Worm (Caenorhabditis elegans) whole organism, mixed stage, embryonic: ENCODE measurements around the gene T27E9.2.

Experiments
- M03D4.4 ChIP-seq: sonication (generic microtip); optimal IDR thresholded peaks from 2 replicates; lab custom pipeline; 2017; ENCODE audit warnings: mild to moderate bottlenecking, missing genetic modification characterization, missing compliant biosample characterization
- bed-3 ChIP-seq: fragments of 200-800 bp; sonication (Bioruptor generic); optimal IDR thresholded peaks from 3 replicates; lab custom pipeline; 2018; ENCODE audit warnings: mild to moderate bottlenecking, missing genetic modification characterization, moderate library complexity, missing compliant biosample characterization
- blmp-1 ChIP-seq: fragments of 150-350 bp; optimal IDR thresholded peaks from 2 replicates; lab custom pipeline; 2014; ENCODE audit warnings: missing biosample characterization, missing genetic modification characterization
- ceh-39 ChIP-seq: fragments of 150-350 bp; optimal IDR thresholded peaks from 2 replicates; lab custom pipeline; 2014; ENCODE audit warnings: missing biosample characterization, missing genetic modification characterization
- ceh-43 ChIP-seq: fragments of 200-800 bp; sonication (Bioruptor generic); optimal IDR thresholded peaks from 2 replicates; lab custom pipeline; 2018; ENCODE audit warnings: mild to moderate bottlenecking, missing genetic modification characterization, moderate library complexity, missing compliant biosample characterization
- ceh-83 ChIP-seq: fragments of 200-800 bp; sonication (Bioruptor generic); optimal IDR thresholded peaks from 2 replicates; lab custom pipeline; 2018; ENCODE audit warnings: mild to moderate bottlenecking, missing genetic modification characterization, missing compliant biosample characterization
- ces-1 ChIP-seq: fragments of 150-350 bp; optimal IDR thresholded peaks from 2 replicates; lab custom pipeline; 2014; ENCODE audit warnings: missing biosample characterization, missing genetic modification reagents, missing genetic modification characterization
- cnd-1 ChIP-seq: fragments of 200-800 bp; sonication (Bioruptor generic); optimal IDR thresholded peaks from 2 replicates; lab custom pipeline; 2018; ENCODE audit warnings: mild to moderate bottlenecking, missing genetic modification characterization, missing compliant biosample characterization
- drap-1 ChIP-seq: fragments of 200-800 bp; sonication (Bioruptor generic); optimal IDR thresholded peaks from 3 replicates; lab custom pipeline; 2018; ENCODE audit warnings: mild to moderate bottlenecking, missing genetic modification characterization, missing compliant biosample characterization
- elt-1 ChIP-seq: sonication (generic microtip); optimal IDR thresholded peaks from 2 replicates; lab custom pipeline; 2017; ENCODE audit warnings: missing genetic modification characterization, mild to moderate bottlenecking, missing compliant biosample characterization, antibody characterized with exemption, moderate library complexity, borderline replicate concordance; ENCODE audit not compliant: insufficient read depth
- ham-2 ChIP-seq: fragments of 200-800 bp; sonication (Bioruptor generic); optimal IDR thresholded peaks from 2 replicates; lab custom pipeline; 2018; ENCODE audit warnings: mild to moderate bottlenecking, missing genetic modification characterization, missing compliant biosample characterization
- hlh-1 ChIP-seq: fragments of 150-350 bp; optimal IDR thresholded peaks from 2 replicates; lab custom pipeline; 2014; ENCODE audit warnings: missing biosample characterization, missing genetic modification reagents, missing genetic modification characterization
- lin-13 ChIP-seq: fragments of 150-350 bp; optimal IDR thresholded peaks from 2 replicates; lab custom pipeline; 2014; ENCODE audit warnings: missing biosample characterization, missing genetic modification characterization
- lin-32 ChIP-seq: fragments of 200-800 bp; sonication (Bioruptor generic); optimal IDR thresholded peaks from 2 replicates; lab custom pipeline; 2018; ENCODE audit warnings: mild to moderate bottlenecking, missing genetic modification characterization, missing compliant biosample characterization
- lsy-2 ChIP-seq: fragments of 150-350 bp; optimal IDR thresholded peaks from 2 replicates; lab custom pipeline; 2014; ENCODE audit warnings: missing biosample characterization, missing genetic modification characterization
- mab-5 ChIP-seq: fragments of 150-350 bp; optimal IDR thresholded peaks from 2 replicates; lab custom pipeline; 2014; ENCODE audit warnings: missing biosample characterization, missing genetic modification characterization
- mep-1 ChIP-seq: fragments of 150-350 bp; optimal IDR thresholded peaks from 2 replicates; lab custom pipeline; 2017; ENCODE audit warnings: missing biosample characterization, missing genetic modification reagents, missing genetic modification characterization, inconsistent platforms
- mls-2 ChIP-seq: sonication (generic microtip); optimal IDR thresholded peaks from 2 replicates; lab custom pipeline; 2016; ENCODE audit warnings: mild to moderate bottlenecking, missing genetic modification characterization, moderate library complexity, missing compliant biosample characterization
- nhr-12 ChIP-seq: fragments of 150-350 bp; optimal IDR thresholded peaks from 2 replicates; lab custom pipeline; 2014; ENCODE audit warnings: missing biosample characterization, missing genetic modification characterization
- nhr-2 ChIP-seq: fragments of 150-350 bp; optimal IDR thresholded peaks from 2 replicates; lab custom pipeline; 2014; ENCODE audit warnings: missing biosample characterization, missing genetic modification characterization
- nhr-237 ChIP-seq: fragments of 150-350 bp; optimal IDR thresholded peaks from 2 replicates; lab custom pipeline; 2014; ENCODE audit warnings: missing biosample characterization, missing genetic modification characterization
- nhr-76 ChIP-seq: sonication (generic microtip); optimal IDR thresholded peaks from 2 replicates; lab custom pipeline; 2017; ENCODE audit warnings: missing biosample characterization, missing genetic modification characterization
- pha-4 ChIP-seq: fragments of 150-350 bp; optimal IDR thresholded peaks from 2 replicates; lab custom pipeline; 2018; ENCODE audit warnings: missing biosample characterization, missing genetic modification reagents, missing genetic modification characterization
- sem-2 ChIP-seq: fragments of 200-800 bp; sonication (Bioruptor generic); optimal IDR thresholded peaks from 2 replicates; lab custom pipeline; 2018; ENCODE audit warnings: mild to moderate bottlenecking, missing genetic modification characterization, missing compliant biosample characterization
- snpc-4 ChIP-seq: fragments of 150-350 bp; optimal IDR thresholded peaks from 2 replicates; lab custom pipeline; 2014; ENCODE audit warnings: missing biosample characterization, missing genetic modification characterization
- sptf-1 ChIP-seq: sonication (generic microtip); optimal IDR thresholded peaks from 2 replicates; lab custom pipeline; 2017; ENCODE audit warnings: mild to moderate bottlenecking, missing genetic modification characterization, moderate library complexity, missing compliant biosample characterization
- tbx-8 ChIP-seq: fragments of 200-800 bp; sonication (Bioruptor generic); optimal IDR thresholded peaks from 2 replicates; lab custom pipeline; 2018; ENCODE audit warnings: mild to moderate bottlenecking, missing genetic modification characterization, moderate library complexity, missing compliant biosample characterization
- unc-120 ChIP-seq: sonication (generic microtip); optimal IDR thresholded peaks from 2 replicates; lab custom pipeline; 2017; ENCODE audit warnings: missing genetic modification characterization, missing compliant biosample characterization; ENCODE audit not compliant: poor library complexity, severe bottlenecking
- unc-39 ChIP-seq: fragments of 150-350 bp; optimal IDR thresholded peaks from 2 replicates; lab custom pipeline; 2014; ENCODE audit warnings: missing biosample characterization, missing genetic modification characterization
- unc-62 ChIP-seq: fragments of 150-350 bp; optimal IDR thresholded peaks from 2 replicates; lab custom pipeline; 2014; ENCODE audit warnings: missing biosample characterization, missing genetic modification reagents, missing genetic modification characterization
- zip-8 ChIP-seq: fragments of 150-350 bp; optimal IDR thresholded peaks from 2 replicates; lab custom pipeline; 2014; ENCODE audit warnings: missing biosample characterization, missing genetic modification characterization
- ztf-11 ChIP-seq: fragments of 150-350 bp; optimal IDR thresholded peaks from 2 replicates; lab custom pipeline; 2014; ENCODE audit warnings: missing biosample characterization, missing genetic modification characterization

The T27E9.2 gene

ce11 chrIII:13436843-13437242, 25.5 kb downstream of the T27E9.2 start, which contains the start of gene F45G2.9:
TSS of gene F45G2.9 (minus strand) at chrIII:13436943.
- TF ChIP-seq sptf-1 (tag; lab: Kevin White, UChicago) (no peak), bed-3 (GFP tag; lab: Kevin White, UChicago) (no peak), snpc-4 (tag; lab: Kevin White, UChicago) (no peak), drap-1 (GFP tag; lab: Kevin White, UChicago) (no peak), mep-1 (tag; lab: Kevin White, UChicago) (no peak)
- TF ChIP-seq, all 35 proteins: peak for 0

- TF ChIP-seq ceh-43 (no peak), M03D4.4 (no peak), lsy-2 (tag; lab: Kevin White, UChicago) (no peak), nhr-2 (no peak), ceh-39 (tag; lab: Kevin White, UChicago) (no peak), bed-3 (GFP tag; lab: Kevin White, UChicago) (no peak), lin-32 (GFP tag; lab: Kevin White, UChicago) (no peak), sem-2 (GFP tag; lab: Kevin White, UChicago) (no peak), unc-62 (no peak), tbx-8 (GFP tag; lab: Kevin White, UChicago) (no peak), nhr-237 (tag; lab: Kevin White, UChicago) (no peak), hlh-1 (tag; lab: Kevin White, UChicago) (no peak), nhr-12 (no peak), unc-39 (tag; lab: Kevin White, UChicago) (no peak), pha-4 (no peak), unc-120 (no peak), nhr-76 (no peak), ztf-11 (tag; lab: Kevin White, UChicago) (no peak), zip-8 (tag; lab: Kevin White, UChicago) (no peak), blmp-1 (no peak)
Observed at ce11 chrIII:13435570-13435969, 26.8 kb downstream of the T27E9.2 start, which contains the start of gene F45G2.8. TSS of gene F45G2.8 (minus strand) at chrIII:13435670.

- TF ChIP-seq lsy-2 (tag; lab: Kevin White, UChicago) = no peak
- TF ChIP-seq nhr-12 = no peak
- no peak for TF ChIP-seq lin-13
- TF ChIP-seq cnd-1 (tag; lab: Kevin White, UChicago) = no peak
- TF ChIP-seq snpc-4 (tag; lab: Kevin White, UChicago) = no peak
- no peak for TF ChIP-seq ceh-83 (GFP tag; lab: Kevin White, UChicago)
- no peak for TF ChIP-seq sptf-1 (tag; lab: Kevin White, UChicago)
- no peak for TF ChIP-seq M03D4.4
- TF ChIP-seq pha-4 = no peak
- TF ChIP-seq lin-32 (GFP tag; lab: Kevin White, UChicago) = no peak
- TF ChIP-seq ceh-43 = no peak
- TF ChIP-seq bed-3 (GFP tag; lab: Kevin White, UChicago) = no peak
- no peak for TF ChIP-seq mab-5
- TF ChIP-seq nhr-237 (tag; lab: Kevin White, UChicago) = no peak
- TF ChIP-seq tbx-8 (GFP tag; lab: Kevin White, UChicago) = no peak
Observed at ce11 chrIII:13434404-13434803, 28.0 kb downstream of the T27E9.2 start, which contains the start of gene F45G2.7. TSS of gene F45G2.7 (minus strand) at chrIII:13434504.

ce11 chrIII:13430162-13430561, 32.2 kb downstream of the T27E9.2 start, which contains the start of gene trf-1:
TSS of gene trf-1 (plus strand) at chrIII:13430462.
- TF ChIP-seq sptf-1 (tag; lab: Kevin White, UChicago) (no peak), lsy-2 (tag; lab: Kevin White, UChicago) (no peak), unc-39 (tag; lab: Kevin White, UChicago) (no peak), cnd-1 (tag; lab: Kevin White, UChicago) (no peak), tbx-8 (GFP tag; lab: Kevin White, UChicago) (no peak), bed-3 (GFP tag; lab: Kevin White, UChicago) (no peak), drap-1 (GFP tag; lab: Kevin White, UChicago) (no peak), nhr-2 (no peak), ham-2 (GFP tag; lab: Kevin White, UChicago) (no peak), mls-2 (tag; lab: Kevin White, UChicago) (no peak)
- TF ChIP-seq, all 35 proteins: peak for 0

- TF ChIP-seq sptf-1 (tag; lab: Kevin White, UChicago) = no peak
- TF ChIP-seq ces-1 (GFP tag; lab: Kevin White, UChicago) = no peak
- TF ChIP-seq nhr-12 = no peak
- no peak for TF ChIP-seq nhr-2
- no peak for TF ChIP-seq sem-2 (GFP tag; lab: Kevin White, UChicago)
- no peak for TF ChIP-seq lin-13
- no peak for TF ChIP-seq pha-4
- TF ChIP-seq elt-1 (tag; lab: Kevin White, UChicago) = no peak
- no peak for TF ChIP-seq ztf-11 (tag; lab: Kevin White, UChicago)
- TF ChIP-seq lin-32 (GFP tag; lab: Kevin White, UChicago) = no peak
- no peak for TF ChIP-seq M03D4.4
- TF ChIP-seq mep-1 (tag; lab: Kevin White, UChicago) = no peak
- TF ChIP-seq ceh-39 (tag; lab: Kevin White, UChicago) = no peak
- no peak for TF ChIP-seq bed-3 (GFP tag; lab: Kevin White, UChicago)
- TF ChIP-seq mls-2 (tag; lab: Kevin White, UChicago) = no peak
- TF ChIP-seq unc-62 = no peak
- no peak for TF ChIP-seq unc-39 (tag; lab: Kevin White, UChicago)
- TF ChIP-seq zip-8 (tag; lab: Kevin White, UChicago) = no peak
- no peak for TF ChIP-seq lsy-2 (tag; lab: Kevin White, UChicago)
- no peak for TF ChIP-seq tbx-8 (GFP tag; lab: Kevin White, UChicago)
Observed at ce11 chrIII:13429668-13430067, 32.7 kb downstream of the T27E9.2 start, which contains the start of gene bli-5. TSS of gene bli-5 (minus strand) at chrIII:13429768.
